Worm (Caenorhabditis elegans): ENCODE data around the gene Y62H9A.15.
A peak's percentile ranks its signal among the peaks of the same experiment; 100 is the strongest.

Gene Y62H9A.15

DNA sequence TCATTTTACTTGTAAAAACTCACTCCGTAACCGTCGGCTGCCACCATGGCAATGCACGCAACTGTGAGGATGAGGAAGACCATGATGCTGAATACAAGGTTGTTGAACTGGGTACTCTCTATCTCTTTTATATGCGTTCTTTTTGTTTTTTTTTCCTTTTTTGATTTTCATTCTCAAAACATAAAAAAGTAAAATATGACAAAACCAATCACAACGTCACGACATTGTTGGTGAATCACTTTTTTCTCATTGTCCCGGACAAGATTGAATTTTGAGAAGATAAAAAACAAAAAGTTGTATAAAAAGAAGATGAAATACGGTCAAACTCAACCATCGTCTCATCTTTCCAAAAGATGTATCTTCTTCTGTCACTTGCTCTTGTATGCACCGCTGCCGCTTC is 27.1 kb downstream of the Y62H9A.15 start, which contains the start of the genes Y62H9A.5 and ule-5:
Gene Y62H9A.5, minus strand, starts transcription at position 101 of the 400 bp plus-strand sequence.
Gene ule-5, plus strand, starts transcription at position 328 of the 400 bp plus-strand sequence.
- TF ChIP-seq aly-1 (tag; optimal IDR thresholded peaks at IDR 0.05) (no peak), B0310.2 (tag; optimal IDR thresholded peaks at IDR 0.05) (no peak), ceh-13 (GFP tag; optimal IDR thresholded peaks at IDR 0.05) (no peak), ets-7 (tag; optimal IDR thresholded peaks at IDR 0.05) (no peak), ceh-36 (tag; optimal IDR thresholded peaks at IDR 0.05) (no peak), scrt-1 (GFP tag; IDR thresholded peaks at IDR 0.05) (no peak), hmg-4 (GFP tag; optimal IDR thresholded peaks at IDR 0.05) (no peak), tra-4 (tag; optimal IDR thresholded peaks at IDR 0.05) (no peak), F13C5.2 (tag; optimal IDR thresholded peaks at IDR 0.05) (no peak), ama-1 (optimal IDR thresholded peaks at IDR 0.05) (no peak), sea-1 (GFP tag; conservative IDR thresholded peaks at IDR 0.05) (no peak), tbx-11 (GFP tag; IDR thresholded peaks at IDR 0.05) (no peak), tbx-37 (GFP tag; conservative IDR thresholded peaks at IDR 0.05) (no peak), hnd-1 (tag; optimal IDR thresholded peaks at IDR 0.05) (no peak), pes-1 (GFP tag; IDR thresholded peaks at IDR 0.05) (no peak), hmbx-1 (tag; optimal IDR thresholded peaks at IDR 0.05) (no peak), flt-1 (GFP tag; IDR thresholded peaks at IDR 0.05) (no peak)

DNA sequence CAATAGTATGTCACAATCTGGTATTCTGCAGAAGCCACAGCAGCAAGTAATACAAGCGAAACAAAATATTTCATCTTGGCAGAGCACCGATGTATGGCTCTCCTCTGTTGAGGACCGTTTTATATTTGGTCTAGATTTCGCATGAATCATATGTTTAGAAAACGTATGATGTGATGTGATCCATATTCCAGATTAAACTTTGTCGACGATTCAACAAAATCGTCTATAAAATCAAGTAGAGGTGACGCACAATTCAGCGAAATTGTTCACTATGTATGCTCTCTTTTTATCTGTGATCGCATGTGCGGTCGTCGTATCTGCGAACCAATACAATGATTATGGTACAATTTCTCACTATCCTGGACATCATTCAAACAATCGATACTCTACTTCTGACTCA is 30.1 kb downstream of the Y62H9A.15 start, which contains the start of the genes Y62H9A.3 and Y62H9A.4:
Gene Y62H9A.3, minus strand, starts transcription at position 101 of the 400 bp plus-strand sequence.
Gene Y62H9A.4, plus strand, starts transcription at position 256 of the 400 bp plus-strand sequence.
- no peak for TF ChIP-seq tbx-37 (GFP tag; conservative IDR thresholded peaks at IDR 0.05)
- TF ChIP-seq ceh-13 (GFP tag; optimal IDR thresholded peaks at IDR 0.05), result no peak
- TF ChIP-seq sea-1 (GFP tag; conservative IDR thresholded peaks at IDR 0.05), result no peak
- TF ChIP-seq ets-7 (tag; optimal IDR thresholded peaks at IDR 0.05), result no peak
- TF ChIP-seq ceh-36 (tag; optimal IDR thresholded peaks at IDR 0.05), result no peak
- no peak for TF ChIP-seq flt-1 (GFP tag; IDR thresholded peaks at IDR 0.05)
- TF ChIP-seq tbx-11 (GFP tag; IDR thresholded peaks at IDR 0.05), result no peak
- no peak for TF ChIP-seq aly-1 (tag; optimal IDR thresholded peaks at IDR 0.05)
- no peak for TF ChIP-seq hmg-4 (GFP tag; optimal IDR thresholded peaks at IDR 0.05)
- no peak for TF ChIP-seq F13C5.2 (tag; optimal IDR thresholded peaks at IDR 0.05)
- TF ChIP-seq scrt-1 (GFP tag; IDR thresholded peaks at IDR 0.05), result no peak
- TF ChIP-seq hnd-1 (tag; optimal IDR thresholded peaks at IDR 0.05), result no peak
- no peak for TF ChIP-seq hmbx-1 (tag; optimal IDR thresholded peaks at IDR 0.05)
- no peak for TF ChIP-seq B0310.2 (tag; optimal IDR thresholded peaks at IDR 0.05)
- no peak for TF ChIP-seq ama-1 (optimal IDR thresholded peaks at IDR 0.05)
- no peak for TF ChIP-seq pes-1 (GFP tag; IDR thresholded peaks at IDR 0.05)

- TF ChIP-seq tbx-37 (GFP tag; conservative IDR thresholded peaks at IDR 0.05) (no peak), ceh-13 (GFP tag; optimal IDR thresholded peaks at IDR 0.05) (no peak), tra-4 (tag; optimal IDR thresholded peaks at IDR 0.05) (no peak), aly-1 (tag; optimal IDR thresholded peaks at IDR 0.05) (no peak), hmbx-1 (tag; optimal IDR thresholded peaks at IDR 0.05) (no peak), hmg-4 (GFP tag; optimal IDR thresholded peaks at IDR 0.05) (no peak), ama-1 (optimal IDR thresholded peaks at IDR 0.05) (no peak), F13C5.2 (tag; optimal IDR thresholded peaks at IDR 0.05) (no peak), hnd-1 (tag; optimal IDR thresholded peaks at IDR 0.05) (no peak), B0310.2 (tag; optimal IDR thresholded peaks at IDR 0.05) (no peak), sea-1 (GFP tag; conservative IDR thresholded peaks at IDR 0.05) (no peak), ets-7 (tag; optimal IDR thresholded peaks at IDR 0.05) (no peak), scrt-1 (GFP tag; IDR thresholded peaks at IDR 0.05) (no peak)
Observed at ce11 chrX:11878109-11878508, 31.8 kb downstream of the Y62H9A.15 start, which contains the start of gene Y62H9A.2. Gene Y62H9A.2, minus strand, starts transcription at chrX:11878209.

DNA sequence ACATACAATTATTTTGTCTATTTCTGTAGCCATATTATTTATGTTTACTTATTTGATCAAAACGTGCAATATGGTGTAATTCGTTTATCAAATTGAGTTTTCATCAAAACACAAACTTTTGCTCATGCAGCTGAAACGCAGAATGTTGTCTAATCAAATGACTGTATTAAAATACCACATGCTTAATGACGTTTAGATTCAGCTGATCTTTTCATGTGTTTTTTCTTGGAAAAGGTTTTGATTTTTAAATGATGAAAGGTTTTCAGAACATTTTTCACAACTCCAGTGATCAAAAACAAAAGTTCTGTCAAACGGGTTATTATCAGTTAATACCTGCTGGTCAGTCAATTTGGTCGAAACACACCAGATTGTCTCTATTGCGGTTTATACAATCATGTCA is 34.7 kb downstream of the Y62H9A.15 start, which contains the start of gene Y62H9A.1:
Gene Y62H9A.1, plus strand, starts transcription at position 282 of the 400 bp plus-strand sequence.
- no peak for TF ChIP-seq hmg-4 (GFP tag; optimal IDR thresholded peaks at IDR 0.05)
- no peak for TF ChIP-seq flt-1 (GFP tag; IDR thresholded peaks at IDR 0.05)
- no peak for TF ChIP-seq aly-1 (tag; optimal IDR thresholded peaks at IDR 0.05)
- TF ChIP-seq ama-1 (optimal IDR thresholded peaks at IDR 0.05), result no peak
- TF ChIP-seq hmbx-1 (tag; optimal IDR thresholded peaks at IDR 0.05), result no peak
- no peak for TF ChIP-seq ceh-13 (GFP tag; optimal IDR thresholded peaks at IDR 0.05)
- no peak for TF ChIP-seq tra-4 (tag; optimal IDR thresholded peaks at IDR 0.05)
- TF ChIP-seq B0310.2 (tag; optimal IDR thresholded peaks at IDR 0.05), result no peak
- TF ChIP-seq ceh-36 (tag; optimal IDR thresholded peaks at IDR 0.05), result no peak
- no peak for TF ChIP-seq tbx-11 (GFP tag; IDR thresholded peaks at IDR 0.05)
- TF ChIP-seq ets-7 (tag; optimal IDR thresholded peaks at IDR 0.05), result no peak
- TF ChIP-seq tbx-37 (GFP tag; conservative IDR thresholded peaks at IDR 0.05), result no peak
- no peak for TF ChIP-seq hnd-1 (tag; optimal IDR thresholded peaks at IDR 0.05)
- no peak for TF ChIP-seq sea-1 (GFP tag; conservative IDR thresholded peaks at IDR 0.05)
- TF ChIP-seq pes-1 (GFP tag; IDR thresholded peaks at IDR 0.05), result no peak
- no peak for TF ChIP-seq scrt-1 (GFP tag; IDR thresholded peaks at IDR 0.05)
- no peak for TF ChIP-seq F13C5.2 (tag; optimal IDR thresholded peaks at IDR 0.05)

DNA sequence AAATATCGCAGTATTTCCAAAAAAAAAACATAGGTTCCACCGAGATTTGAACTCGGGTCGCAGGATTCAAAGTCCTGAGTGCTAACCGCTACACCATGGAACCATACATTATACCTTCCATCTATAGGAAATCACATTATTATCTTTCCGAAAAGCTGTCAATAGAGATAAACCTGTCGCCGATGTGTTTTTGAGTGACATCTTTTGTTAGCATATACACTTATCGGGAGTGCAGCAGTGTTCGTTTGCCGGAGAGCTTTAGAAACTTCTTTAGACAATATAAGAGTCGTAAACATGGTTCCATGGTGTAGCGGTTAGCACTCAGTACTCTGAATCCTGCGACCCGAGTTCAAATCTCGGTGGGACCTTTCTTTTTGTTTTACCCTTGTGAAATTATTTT is 37.7 kb downstream of the Y62H9A.15 start:
- no peak for TF ChIP-seq B0310.2 (tag; optimal IDR thresholded peaks at IDR 0.05)
- 0 out of 2 replicates have a peak, but pooled peaks have one; percentile 16 for TF ChIP-seq scrt-1 (GFP tag; IDR thresholded peaks at IDR 0.05)

DNA sequence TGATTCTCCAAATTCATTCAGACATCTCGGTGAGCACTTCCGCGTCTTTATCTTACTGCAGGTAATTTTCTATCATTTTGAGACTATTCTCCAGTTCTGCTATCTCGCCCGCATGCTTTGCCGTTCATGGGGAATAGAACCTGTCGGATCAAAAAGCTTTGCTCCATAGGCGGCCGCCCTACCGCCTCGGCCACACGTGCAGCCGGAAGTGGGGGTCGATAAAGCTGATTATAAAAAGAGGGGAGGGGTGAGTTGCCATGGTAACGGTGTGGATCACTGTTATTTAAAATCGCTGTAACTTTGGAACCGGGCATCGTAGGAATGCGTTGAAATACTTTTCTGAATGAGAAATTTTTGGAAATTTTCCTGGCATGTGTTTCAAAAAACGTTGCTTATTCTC is 39.6 kb downstream of the Y62H9A.15 start:
- no peak for TF ChIP-seq aly-1 (tag; optimal IDR thresholded peaks at IDR 0.05)
- peak; percentile 60 for TF ChIP-seq ets-7 (tag; optimal IDR thresholded peaks at IDR 0.05)

DNA sequence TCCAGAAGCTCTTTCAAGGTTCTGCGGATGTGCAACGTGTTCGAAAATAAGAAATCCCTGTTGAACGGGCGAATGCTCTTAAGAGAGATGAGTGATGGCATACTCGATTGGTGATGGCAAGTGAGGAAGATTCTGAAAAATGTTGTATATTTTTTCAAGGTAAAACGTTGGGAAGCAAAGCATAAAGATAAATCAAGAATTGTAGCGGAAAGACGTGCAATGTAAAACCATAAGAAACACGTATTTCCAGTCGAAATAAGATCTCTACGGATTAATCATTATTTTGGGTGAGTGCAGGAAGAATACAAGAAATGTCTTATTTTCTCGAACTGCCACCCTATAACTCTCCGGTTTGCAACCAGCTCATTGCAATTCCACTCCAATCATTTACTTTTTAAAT is 40.7 kb downstream of the Y62H9A.15 start, which contains the start of gene dot-1.2:
Gene dot-1.2, minus strand, starts transcription at position 101 of the 400 bp plus-strand sequence.
- TF ChIP-seq pes-1 (GFP tag; IDR thresholded peaks at IDR 0.05), result no peak
- no peak for TF ChIP-seq ama-1 (optimal IDR thresholded peaks at IDR 0.05)
- no peak for TF ChIP-seq aly-1 (tag; optimal IDR thresholded peaks at IDR 0.05)
- TF ChIP-seq sea-1 (GFP tag; conservative IDR thresholded peaks at IDR 0.05), result no peak
- TF ChIP-seq ceh-36 (tag; optimal IDR thresholded peaks at IDR 0.05), result no peak
- TF ChIP-seq hmbx-1 (tag; optimal IDR thresholded peaks at IDR 0.05), result no peak
- no peak for TF ChIP-seq hnd-1 (tag; optimal IDR thresholded peaks at IDR 0.05)
- no peak for TF ChIP-seq ets-7 (tag; optimal IDR thresholded peaks at IDR 0.05)
- TF ChIP-seq scrt-1 (GFP tag; IDR thresholded peaks at IDR 0.05), result no peak
- TF ChIP-seq hmg-4 (GFP tag; optimal IDR thresholded peaks at IDR 0.05), result no peak
- TF ChIP-seq tra-4 (tag; optimal IDR thresholded peaks at IDR 0.05), result no peak
- TF ChIP-seq B0310.2 (tag; optimal IDR thresholded peaks at IDR 0.05), result no peak
- no peak for TF ChIP-seq tbx-11 (GFP tag; IDR thresholded peaks at IDR 0.05)
- no peak for TF ChIP-seq ceh-13 (GFP tag; optimal IDR thresholded peaks at IDR 0.05)
- no peak for TF ChIP-seq flt-1 (GFP tag; IDR thresholded peaks at IDR 0.05)
- no peak for TF ChIP-seq F13C5.2 (tag; optimal IDR thresholded peaks at IDR 0.05)
- no peak for TF ChIP-seq tbx-37 (GFP tag; conservative IDR thresholded peaks at IDR 0.05)
